Fruit fly (Drosophila melanogaster) S2 (cell line): ENCODE results near the gene Karybeta3.

Experiments
- CG8478 ChIP-seq: fragments of >200 bp; optimal IDR thresholded peaks from 2 replicates; lab custom pipeline; 2018
- CTCF ChIP-seq, 2 experiments: fragments of >200 bp; optimal IDR thresholded peaks; 2 replicates each; lab custom pipeline; 2018

dm6 chr3R:4601887-4602531 lies 47.0 kb upstream of the Karybeta3 start:
- TF ChIP-seq CTCF (optimal IDR thresholded peaks at IDR 0.05; lab: Kevin White, UChicago) = no peak
- TF ChIP-seq CG8478 (lab: Kevin White, UChicago) = no peak
